Fruit fly (Drosophila melanogaster) whole organism, embryonic: ENCODE data around the gene CG6693.

Experiments used
- Bgb ChIP-seq: fragments of 200-800 bp; sonication (Bioruptor generic); IDR thresholded peaks from 2 replicates; pipeline ENCODE4 v1.3.6; 2022; ENCODE audit warnings: missing biosample characterization, missing genetic modification characterization; ENCODE audit not compliant: partially characterized antibody
- Blimp-1 ChIP-seq: fragments of 200-800 bp; sonication (Bioruptor generic); optimal IDR thresholded peaks from 3 replicates; lab custom pipeline; 2018; ENCODE audit warnings: missing biosample characterization, missing genetic modification characterization, mild to moderate bottlenecking, moderate library complexity, missing genetic modification reagents
- CG10543 ChIP-seq: fragments of 200-800 bp; sonication (Bioruptor generic); optimal IDR thresholded peaks from 3 replicates; lab custom pipeline; 2017; ENCODE audit warnings: missing biosample characterization, mild to moderate bottlenecking, missing genetic modification characterization, moderate library complexity
- CG10979 ChIP-seq: fragments of 200-800 bp; sonication (Bioruptor generic); optimal IDR thresholded peaks from 2 replicates; lab custom pipeline; 2018; ENCODE audit warnings: missing biosample characterization, mild to moderate bottlenecking, missing genetic modification characterization, moderate library complexity
- CG11456 ChIP-seq: fragments of 200-800 bp; sonication (Bioruptor generic); IDR thresholded peaks from 3 replicates; pipeline ENCODE4 v1.3.6; 2022; ENCODE audit warnings: missing biosample characterization, missing genetic modification characterization
- CG12769 ChIP-seq: fragments of 200-800 bp; sonication (Bioruptor generic); optimal IDR thresholded peaks from 2 replicates; lab custom pipeline; 2019; ENCODE audit warnings: missing biosample characterization, mild to moderate bottlenecking, missing genetic modification characterization, moderate library complexity
- CG17385 ChIP-seq: fragments of 200-800 bp; sonication (Bioruptor generic); optimal IDR thresholded peaks from 3 replicates; lab custom pipeline; 2018; ENCODE audit warnings: missing biosample characterization, mild to moderate bottlenecking, missing genetic modification characterization
- CG17829 ChIP-seq: fragments of 200-800 bp; optimal IDR thresholded peaks from 2 replicates; lab custom pipeline; 2019; ENCODE audit warnings: missing biosample characterization, mild to moderate bottlenecking, missing genetic modification characterization, moderate library complexity
- CG18011 ChIP-seq: fragments of 200-800 bp; sonication (Bioruptor generic); optimal IDR thresholded peaks from 2 replicates; lab custom pipeline; 2017; ENCODE audit warnings: missing biosample characterization, missing genetic modification characterization, mild to moderate bottlenecking, moderate library complexity, missing genotype
- CG2199 ChIP-seq: fragments of 200-800 bp; sonication (Bioruptor generic); IDR thresholded peaks from 3 replicates; pipeline ENCODE4 v1.3.6; 2022; ENCODE audit warnings: missing biosample characterization, missing genetic modification characterization
- CG31224 ChIP-seq: fragments of 200-800 bp; sonication (Bioruptor generic); IDR thresholded peaks from 2 replicates; pipeline ENCODE4 v1.3.6; 2022; ENCODE audit warnings: missing biosample characterization, missing genetic modification characterization
- CG32532 ChIP-seq: fragments of 200-800 bp; sonication (Bioruptor generic); IDR thresholded peaks from 2 replicates; pipeline ENCODE4 v1.3.6; 2022; ENCODE audit warnings: missing biosample characterization, missing genetic modification characterization
- CG34422 ChIP-seq: fragments of 200-800 bp; sonication (Bioruptor generic); IDR thresholded peaks from 3 replicates; pipeline ENCODE4 v1.3.6; 2022; ENCODE audit warnings: missing biosample characterization, missing genetic modification characterization
- CG42726 ChIP-seq: fragments of 200-800 bp; sonication (Bioruptor generic); IDR thresholded peaks from 2 replicates; pipeline ENCODE4 v1.3.6; 2022; ENCODE audit warnings: missing biosample characterization, missing genetic modification characterization; ENCODE audit not compliant: partially characterized antibody
- CG5180 ChIP-seq: fragments of 200-800 bp; sonication (Bioruptor generic); optimal IDR thresholded peaks from 3 replicates; lab custom pipeline; 2017; ENCODE audit warnings: missing biosample characterization, missing genetic modification characterization, mild to moderate bottlenecking, moderate library complexity, missing genetic modification reagents
- CG5245 ChIP-seq: fragments of 200-800 bp; sonication (Bioruptor generic); optimal IDR thresholded peaks from 3 replicates; lab custom pipeline; 2016; ENCODE audit warnings: missing biosample characterization, missing genetic modification characterization
- CG6175 ChIP-seq: fragments of 200-800 bp; sonication (Bioruptor generic); IDR thresholded peaks from 3 replicates; pipeline ENCODE4 v1.3.6; 2022; ENCODE audit warnings: missing biosample characterization, missing genetic modification characterization
- CG7987 ChIP-seq: fragments of 200-800 bp; sonication (Bioruptor generic); optimal IDR thresholded peaks from 2 replicates; lab custom pipeline; 2018; ENCODE audit warnings: missing biosample characterization, mild to moderate bottlenecking, missing genetic modification characterization, moderate library complexity
- CG8281 ChIP-seq: fragments of 200-800 bp; sonication (Bioruptor generic); optimal IDR thresholded peaks from 2 replicates; lab custom pipeline; 2018; ENCODE audit warnings: missing biosample characterization, mild to moderate bottlenecking, missing genetic modification characterization, moderate library complexity
- Dad ChIP-seq: fragments of 200-800 bp; sonication (Bioruptor generic); optimal IDR thresholded peaks from 3 replicates; lab custom pipeline; 2016; ENCODE audit warnings: missing biosample characterization, missing genetic modification characterization
- Doc2 ChIP-seq: fragments of 200-800 bp; sonication (Bioruptor generic); IDR thresholded peaks from 2 replicates; pipeline ENCODE4 v1.3.6; 2022; ENCODE audit warnings: missing biosample characterization, missing genetic modification characterization
- Eip74EF ChIP-seq, 2 experiments: fragments of 200-800 bp in 1 of 2; fragments of >200 bp in 1 of 2; sonication (Bioruptor generic) in 1 of 2; optimal IDR thresholded peaks; 2 replicates each; lab custom pipeline; 2017 to 2019; ENCODE audit warnings: missing biosample characterization in 2 of 2, missing genetic modification characterization in 2 of 2, mild to moderate bottlenecking in 1 of 2, moderate library complexity in 1 of 2
- Ets65A ChIP-seq: fragments of 200-800 bp; sonication (Bioruptor generic); peaks from one replicate; lab custom pipeline; 2016; ENCODE audit warnings: missing biosample characterization, missing genetic modification characterization
- HmgD ChIP-seq: fragments of 200-800 bp; sonication (Bioruptor generic); optimal IDR thresholded peaks from 3 replicates; lab custom pipeline; 2016; ENCODE audit warnings: missing biosample characterization, missing genetic modification characterization
- HmgZ ChIP-seq: fragments of 200-800 bp; sonication (Bioruptor generic); optimal IDR thresholded peaks from 2 replicates; lab custom pipeline; 2018; ENCODE audit warnings: missing biosample characterization, mild to moderate bottlenecking, missing genetic modification characterization
- Hmr ChIP-seq: fragments of 200-800 bp; sonication (Bioruptor generic); optimal IDR thresholded peaks from 3 replicates; lab custom pipeline; 2017; ENCODE audit warnings: mild to moderate bottlenecking, missing biosample characterization, missing genetic modification reagents, missing genetic modification characterization
- Pdp1 ChIP-seq, 2 experiments: fragments of 200-800 bp; sonication (Bioruptor generic); optimal IDR thresholded peaks; 3 replicates each; lab custom pipeline; 2016; ENCODE audit warnings: missing biosample characterization in 2 of 2, missing genetic modification characterization in 2 of 2, mild to moderate bottlenecking in 1 of 2, moderate library complexity in 1 of 2
- Poxn ChIP-seq: fragments of 200-800 bp; sonication (Bioruptor generic); IDR thresholded peaks from 2 replicates; pipeline ENCODE4 v1.3.6; 2022; ENCODE audit warnings: missing biosample characterization, missing genetic modification characterization
- Ptx1 ChIP-seq: fragments of 200-800 bp; sonication (Bioruptor generic); IDR thresholded peaks from 2 replicates; pipeline ENCODE4 v1.3.6; 2022; ENCODE audit warnings: missing biosample characterization, missing genetic modification characterization
- Rfx ChIP-seq: fragments of 200-800 bp; sonication (Bioruptor generic); IDR thresholded peaks from 2 replicates; pipeline ENCODE4 v1.3.6; 2022; ENCODE audit warnings: missing biosample characterization, missing genetic modification characterization
- Sin3A ChIP-seq: fragments of >200 bp; optimal IDR thresholded peaks from 2 replicates; lab custom pipeline; 2018
- Trl ChIP-seq, 3 experiments: fragments of >200 bp in 2 of 3; fragments of 200-800 bp in 1 of 3; sonication (Bioruptor generic) in 1 of 3; optimal IDR thresholded peaks; 2 replicates in 1 of 3; 3 replicates in 2 of 3; lab custom pipeline; 2016 to 2017; ENCODE audit warnings: missing biosample characterization in 1 of 3, missing genetic modification characterization in 1 of 3
- bcd ChIP-seq: fragments of 200-800 bp; sonication (Bioruptor generic); optimal IDR thresholded peaks from 2 replicates; lab custom pipeline; 2017; ENCODE audit warnings: missing biosample characterization, mild to moderate bottlenecking, missing genetic modification characterization
- cwo ChIP-seq: fragments of 200-800 bp; sonication (Bioruptor generic); optimal IDR thresholded peaks from 3 replicates; lab custom pipeline; 2017; ENCODE audit warnings: missing biosample characterization, missing genetic modification characterization, mild to moderate bottlenecking, moderate library complexity, missing genetic modification reagents
- dan ChIP-seq: fragments of 200-800 bp; sonication (Bioruptor generic); IDR thresholded peaks from 2 replicates; pipeline ENCODE4 v1.3.6; 2022; ENCODE audit warnings: missing biosample characterization, missing genetic modification characterization
- ftz-f1 ChIP-seq: fragments of 200-800 bp; sonication (Bioruptor generic); optimal IDR thresholded peaks from 2 replicates; lab custom pipeline; 2016; ENCODE audit warnings: missing biosample characterization, missing genetic modification characterization
- gem ChIP-seq: fragments of 200-800 bp; sonication (Bioruptor generic); optimal IDR thresholded peaks from 2 replicates; lab custom pipeline; 2019; ENCODE audit warnings: missing biosample characterization, mild to moderate bottlenecking, missing genetic modification characterization, moderate library complexity
- grau ChIP-seq: fragments of 200-800 bp; optimal IDR thresholded peaks from 3 replicates; lab custom pipeline; 2019; ENCODE audit warnings: missing biosample characterization, mild to moderate bottlenecking, missing genetic modification characterization, moderate library complexity
- jing ChIP-seq: fragments of 200-800 bp; sonication (Bioruptor generic); optimal IDR thresholded peaks from 2 replicates; lab custom pipeline; 2018; ENCODE audit warnings: missing biosample characterization, mild to moderate bottlenecking, missing genetic modification characterization
- mirr ChIP-seq: fragments of 200-800 bp; sonication (Bioruptor generic); optimal IDR thresholded peaks from 3 replicates; lab custom pipeline; 2018; ENCODE audit warnings: missing biosample characterization, mild to moderate bottlenecking, missing genetic modification characterization
- phol ChIP-seq: fragments of 200-800 bp; sonication (Bioruptor generic); optimal IDR thresholded peaks from 3 replicates; lab custom pipeline; 2018; ENCODE audit warnings: missing biosample characterization, mild to moderate bottlenecking, missing genetic modification characterization, moderate library complexity
- row ChIP-seq: fragments of 200-800 bp; sonication (Bioruptor generic); IDR thresholded peaks from 3 replicates; pipeline ENCODE4 v1.3.6; 2022; ENCODE audit warnings: missing biosample characterization, missing genetic modification characterization
- scrt ChIP-seq: fragments of 200-800 bp; sonication (Bioruptor generic); optimal IDR thresholded peaks from 2 replicates; lab custom pipeline; 2018; ENCODE audit warnings: missing biosample characterization, mild to moderate bottlenecking, missing genetic modification characterization, moderate library complexity
- sd ChIP-seq: fragments of 200-800 bp; sonication (Bioruptor generic); optimal IDR thresholded peaks from 3 replicates; lab custom pipeline; 2018; ENCODE audit warnings: missing biosample characterization, mild to moderate bottlenecking, missing genetic modification characterization, moderate library complexity
- sob ChIP-seq: fragments of 200-800 bp; sonication (Bioruptor generic); IDR thresholded peaks from 2 replicates; pipeline ENCODE4 v1.3.6; 2022; ENCODE audit warnings: missing biosample characterization, missing genetic modification characterization
- tio ChIP-seq: fragments of 200-800 bp; sonication (Bioruptor generic); optimal IDR thresholded peaks from 2 replicates; lab custom pipeline; 2017; ENCODE audit warnings: missing biosample characterization, missing genetic modification characterization, inconsistent platforms
- wor ChIP-seq: fragments of 200-800 bp; sonication (Bioruptor generic); IDR thresholded peaks from 2 replicates; pipeline ENCODE4 v1.3.6; 2022; ENCODE audit warnings: missing biosample characterization, missing genetic modification characterization

Gene CG6693

dm6 chr3R:11199227-11199835 lies 22.1 kb downstream of the CG6693 start (continued):
- TF ChIP-seq Pdp1 (GFP tag; optimal IDR thresholded peaks at IDR 0.05; lab: Kevin White, UChicago), result peak in 1 of 2 experiments; percentile 84
- peak; percentile 74 for TF ChIP-seq CG31224 (GFP tag; lab: Robert Waterston, UW)
- TF ChIP-seq CG10543 (GFP tag; lab: Kevin White, UChicago), result peak; percentile 24
- TF ChIP-seq Poxn (GFP tag; lab: Robert Waterston, UW), result no peak
- no peak for TF ChIP-seq CG10979
- TF ChIP-seq gem, result peak; percentile 41

- no peak for TF ChIP-seq dan
- TF ChIP-seq Doc2, result no peak
- TF ChIP-seq phol, result no peak
- no peak for TF ChIP-seq CG11456 (GFP tag; lab: Robert Waterston, UW)
- peak; percentile 44; the same call in 1 of the 2 replicates for TF ChIP-seq Rfx (GFP tag; lab: Robert Waterston, UW)
- TF ChIP-seq CG6175, result 0 out of 3 replicates have a peak, but pooled peaks have one; percentile 23
- TF ChIP-seq mirr, result peak; percentile 31
- peak; percentile 23 for TF ChIP-seq CG7987 (GFP tag; lab: Kevin White, UChicago)
- TF ChIP-seq CG2199, result peak; percentile 67; the same call in 1 of the 3 replicates
- peak; percentile 18 for TF ChIP-seq Dad
- no peak for TF ChIP-seq wor (GFP tag; lab: Robert Waterston, UW)
- peak; percentile 54 for TF ChIP-seq CG32532 (GFP tag; lab: Robert Waterston, UW)
- peak in 1 of 2 experiments; percentile 3 for TF ChIP-seq Eip74EF (GFP tag; optimal IDR thresholded peaks at IDR 0.05; lab: Kevin White, UChicago)
- peak; percentile 54 for TF ChIP-seq ftz-f1
- TF ChIP-seq Bgb (GFP tag; lab: Robert Waterston, UW), result peak; percentile 49
- peak; percentile 51; the same call in 1 of the 2 replicates for TF ChIP-seq sob
- TF ChIP-seq CG18011, result no peak
- TF ChIP-seq HmgD (GFP tag; lab: Kevin White, UChicago), result peak; percentile 3
- TF ChIP-seq Blimp-1 (GFP tag; lab: Kevin White, UChicago), result peak; percentile 15
- peak; percentile 86 for TF ChIP-seq sd
- peak; percentile 52 for TF ChIP-seq HmgZ (tag; lab: Kevin White, UChicago)
- no peak for TF ChIP-seq CG8281
- no peak for TF ChIP-seq Sin3A (lab: Kevin White, UChicago)
- TF ChIP-seq Trl (optimal IDR thresholded peaks at IDR 0.05; lab: Kevin White, UChicago), result peak; percentile 48 to 70
- no peak for TF ChIP-seq Trl (GFP tag; optimal IDR thresholded peaks at IDR 0.05; lab: Kevin White, UChicago)
- peak; percentile 57 for TF ChIP-seq Ets65A
- no peak for TF ChIP-seq jing (GFP tag; lab: Kevin White, UChicago)
- peak; percentile 15 for TF ChIP-seq grau (tag; lab: Kevin White, UChicago)
- TF ChIP-seq bcd (GFP tag; lab: Kevin White, UChicago), result peak; percentile 12
- TF ChIP-seq CG5180 (GFP tag; lab: Kevin White, UChicago), result peak; percentile 97
- TF ChIP-seq CG34422 (GFP tag; lab: Robert Waterston, UW), result peak; percentile 41; the same call in 1 of the 3 replicates
- TF ChIP-seq Hmr, result peak; percentile 17
- TF ChIP-seq cwo (GFP tag; lab: Kevin White, UChicago), result peak; percentile 79
- TF ChIP-seq Ptx1 (GFP tag; lab: Robert Waterston, UW), result no peak
- TF ChIP-seq scrt (GFP tag; lab: Kevin White, UChicago), result peak; percentile 56
- TF ChIP-seq CG17829 (tag; lab: Kevin White, UChicago), result no peak
- TF ChIP-seq CG42726 (GFP tag; lab: Robert Waterston, UW), result no peak
- TF ChIP-seq CG17385 (GFP tag; lab: Kevin White, UChicago), result peak; percentile 3
- TF ChIP-seq CG12769 (tag; lab: Kevin White, UChicago), result peak; percentile 67
- no peak for TF ChIP-seq tio (GFP tag; lab: Kevin White, UChicago)
- TF ChIP-seq CG5245 (GFP tag; lab: Kevin White, UChicago), result no peak
- peak; percentile 70 for TF ChIP-seq row (GFP tag; lab: Robert Waterston, UW)
Observed at dm6 chr3R:11198062-11198472, 23.4 kb downstream of the CG6693 start.
